Fruit fly (Drosophila melanogaster) whole organism, embryonic: ENCODE measurements around the gene Hr4.

ENCODE experiments used
- Aef1 ChIP-seq: fragments of 200-800 bp; sonication (Bioruptor generic); IDR thresholded peaks from 3 replicates; pipeline ENCODE4 v1.3.6; 2022; ENCODE audit warnings: missing biosample characterization, missing genetic modification characterization
- CG10267 ChIP-seq: fragments of 200-800 bp; sonication (Bioruptor generic); optimal IDR thresholded peaks from 2 replicates; lab custom pipeline; 2018; ENCODE audit warnings: missing biosample characterization, mild to moderate bottlenecking, missing genetic modification characterization, moderate library complexity
- CG10321 ChIP-seq: fragments of 200-800 bp; sonication (Bioruptor generic); IDR thresholded peaks from 2 replicates; pipeline ENCODE4 v1.3.6; 2022; ENCODE audit warnings: missing biosample characterization, missing genetic modification characterization
- CG12219 ChIP-seq: fragments of 200-800 bp; sonication (Bioruptor generic); optimal IDR thresholded peaks from 3 replicates; lab custom pipeline; 2018; ENCODE audit warnings: missing biosample characterization, mild to moderate bottlenecking, missing genetic modification characterization
- CG15479 ChIP-seq: fragments of 200-800 bp; sonication (Bioruptor generic); optimal IDR thresholded peaks from 3 replicates; lab custom pipeline; 2019; ENCODE audit warnings: missing biosample characterization, mild to moderate bottlenecking, missing genetic modification characterization, moderate library complexity
- CG16863 ChIP-seq: fragments of 200-800 bp; sonication (Bioruptor generic); optimal IDR thresholded peaks from 3 replicates; lab custom pipeline; 2016; ENCODE audit warnings: missing biosample characterization, missing genetic modification characterization
- CG17612 ChIP-seq: fragments of 200-800 bp; sonication (Bioruptor generic); IDR thresholded peaks from 2 replicates; pipeline ENCODE4 v1.3.6; 2022; ENCODE audit warnings: missing biosample characterization, missing genetic modification characterization
- CG2202 ChIP-seq: fragments of 200-800 bp; sonication (Bioruptor generic); optimal IDR thresholded peaks from 2 replicates; lab custom pipeline; 2018; ENCODE audit warnings: missing biosample characterization, mild to moderate bottlenecking, missing genetic modification characterization
- CG2678 ChIP-seq: fragments of 200-800 bp; sonication (Bioruptor generic); optimal IDR thresholded peaks from 3 replicates; lab custom pipeline; 2019; ENCODE audit warnings: missing biosample characterization, mild to moderate bottlenecking, missing genetic modification characterization, moderate library complexity
- CG30403 ChIP-seq: fragments of 200-800 bp; sonication (Bioruptor generic); optimal IDR thresholded peaks from 3 replicates; lab custom pipeline; 2016; ENCODE audit warnings: missing biosample characterization, missing genetic modification characterization
- CG32532 ChIP-seq: fragments of 200-800 bp; sonication (Bioruptor generic); IDR thresholded peaks from 2 replicates; pipeline ENCODE4 v1.3.6; 2022; ENCODE audit warnings: missing biosample characterization, missing genetic modification characterization
- CG3726 ChIP-seq: fragments of 200-800 bp; sonication (Bioruptor generic); IDR thresholded peaks from 3 replicates; pipeline ENCODE4, ENCODE4 v1.3.6; 2022; ENCODE audit warnings: missing biosample characterization, missing genetic modification characterization
- CG43689 ChIP-seq: fragments of 200-800 bp; sonication (Bioruptor generic); IDR thresholded peaks from 2 replicates; pipeline ENCODE4 v1.3.6; 2022; ENCODE audit warnings: missing biosample characterization, missing genetic modification characterization
- CG4617 ChIP-seq: fragments of 200-800 bp; sonication (Bioruptor generic); optimal IDR thresholded peaks from 3 replicates; lab custom pipeline; 2016; ENCODE audit warnings: missing biosample characterization, missing genetic modification characterization, borderline replicate concordance
- CG6654 ChIP-seq: fragments of 200-800 bp; sonication (Bioruptor generic); optimal IDR thresholded peaks from 2 replicates; lab custom pipeline; 2017; ENCODE audit warnings: missing biosample characterization, mild to moderate bottlenecking, missing genetic modification characterization
- CG7963 ChIP-seq: fragments of 200-800 bp; sonication (Bioruptor generic); IDR thresholded peaks from 3 replicates; pipeline ENCODE4 v1.3.6; 2022; ENCODE audit warnings: missing biosample characterization, missing genetic modification characterization; ENCODE audit not compliant: partially characterized antibody
- CG8765 ChIP-seq: fragments of 200-800 bp; sonication (Bioruptor generic); IDR thresholded peaks from 2 replicates; pipeline ENCODE4 v1.3.6; 2022; ENCODE audit warnings: missing biosample characterization, missing genetic modification characterization
- CG9437 ChIP-seq: fragments of 200-800 bp; sonication (Bioruptor generic); optimal IDR thresholded peaks from 2 replicates; lab custom pipeline; 2018; ENCODE audit warnings: missing biosample characterization, mild to moderate bottlenecking, missing genetic modification characterization
- CG9876 ChIP-seq: fragments of 200-800 bp; sonication (Bioruptor generic); optimal IDR thresholded peaks from 2 replicates; lab custom pipeline; 2016; ENCODE audit warnings: missing biosample characterization, missing genetic modification characterization
- CG9932 ChIP-seq: fragments of 200-800 bp; sonication (Bioruptor generic); IDR thresholded peaks from 2 replicates; pipeline ENCODE4 v1.3.6; 2022; ENCODE audit warnings: missing biosample characterization, missing genetic modification characterization
- CTCF ChIP-seq: fragments of 200-800 bp; sonication (Bioruptor generic); optimal IDR thresholded peaks from 2 replicates; lab custom pipeline; 2017; ENCODE audit warnings: missing biosample characterization, mild to moderate bottlenecking, missing genetic modification characterization, moderate library complexity
- CoRest ChIP-seq: fragments of 200-800 bp; sonication (Bioruptor generic); optimal IDR thresholded peaks from 3 replicates; lab custom pipeline; 2018; ENCODE audit warnings: missing biosample characterization, mild to moderate bottlenecking, missing genetic modification characterization, moderate library complexity
- Dbx ChIP-seq: fragments of 200-800 bp; sonication (Bioruptor generic); IDR thresholded peaks from 3 replicates; pipeline ENCODE4 v1.3.6; 2022; ENCODE audit warnings: missing biosample characterization, missing genetic modification characterization
- Dfd ChIP-seq, 2 experiments: fragments of >200 bp; optimal IDR thresholded peaks; 2 replicates each; lab custom pipeline; 2017; ENCODE audit warnings: missing biosample characterization in 2 of 2, missing genetic modification characterization in 2 of 2
- Doc2 ChIP-seq: fragments of 200-800 bp; sonication (Bioruptor generic); IDR thresholded peaks from 2 replicates; pipeline ENCODE4 v1.3.6; 2022; ENCODE audit warnings: missing biosample characterization, missing genetic modification characterization
- E2f1 ChIP-seq: fragments of 200-800 bp; sonication (Bioruptor generic); IDR thresholded peaks from 2 replicates; pipeline ENCODE4 v1.3.6; 2022; ENCODE audit warnings: missing biosample characterization, missing genetic modification characterization
- Ets97D ChIP-seq: fragments of 200-800 bp; sonication (Bioruptor generic); optimal IDR thresholded peaks from 3 replicates; lab custom pipeline; 2016; ENCODE audit warnings: missing biosample characterization, missing genetic modification characterization
- HHEX ChIP-seq: fragments of 200-800 bp; sonication (Bioruptor generic); optimal IDR thresholded peaks from 3 replicates; lab custom pipeline; 2017; ENCODE audit warnings: missing biosample characterization, mild to moderate bottlenecking, missing genetic modification characterization, missing genetic modification reagents
- HLH3B ChIP-seq: fragments of 200-800 bp; sonication (Bioruptor generic); IDR thresholded peaks from 2 replicates; pipeline ENCODE4 v1.3.6; 2022; ENCODE audit warnings: missing biosample characterization, missing genetic modification characterization
- Hsf ChIP-seq: fragments of 200-800 bp; sonication (Bioruptor generic); optimal IDR thresholded peaks from 3 replicates; lab custom pipeline; 2016; ENCODE audit warnings: missing biosample characterization, missing genetic modification characterization
- Pdp1 ChIP-seq, 2 experiments: fragments of 200-800 bp; sonication (Bioruptor generic); optimal IDR thresholded peaks; 3 replicates each; lab custom pipeline; 2016; ENCODE audit warnings: missing biosample characterization in 2 of 2, missing genetic modification characterization in 2 of 2, mild to moderate bottlenecking in 1 of 2, moderate library complexity in 1 of 2
- Sin3A ChIP-seq: fragments of >200 bp; optimal IDR thresholded peaks from 2 replicates; lab custom pipeline; 2018
- Sry-δ ChIP-seq: fragments of 200-800 bp; sonication (Bioruptor generic); optimal IDR thresholded peaks from 2 replicates; lab custom pipeline; 2016; ENCODE audit warnings: missing biosample characterization, missing genetic modification characterization
- Xbp1 ChIP-seq: fragments of 200-800 bp; sonication (Bioruptor generic); optimal IDR thresholded peaks from 3 replicates; lab custom pipeline; 2016; ENCODE audit warnings: missing biosample characterization, mild to moderate bottlenecking, missing genetic modification characterization
- cas ChIP-seq: fragments of 200-800 bp; sonication (Bioruptor generic); IDR thresholded peaks from 2 replicates; pipeline ENCODE4 v1.3.6; 2022; ENCODE audit warnings: missing biosample characterization, missing genetic modification characterization
- croc ChIP-seq: fragments of 200-800 bp; sonication (Bioruptor generic); conservative IDR thresholded peaks from 3 replicates; pipeline ENCODE4 v1.3.6; 2022; ENCODE audit warnings: missing biosample characterization, missing genetic modification characterization
- da ChIP-seq: fragments of 200-800 bp; sonication (Bioruptor generic); optimal IDR thresholded peaks from 2 replicates; lab custom pipeline; 2016; ENCODE audit warnings: missing biosample characterization, missing genetic modification characterization
- dmrt99B ChIP-seq: fragments of 200-800 bp; sonication (Bioruptor generic); optimal IDR thresholded peaks from 2 replicates; lab custom pipeline; 2018; ENCODE audit warnings: missing biosample characterization, mild to moderate bottlenecking, missing genetic modification characterization, moderate library complexity
- eve ChIP-seq, 2 experiments: fragments of >200 bp; optimal IDR thresholded peaks; 2 replicates each; lab custom pipeline; 2017; ENCODE audit warnings: missing biosample characterization in 2 of 2, missing genetic modification characterization in 2 of 2
- fd96Cb ChIP-seq: fragments of 200-800 bp; sonication (Bioruptor generic); optimal IDR thresholded peaks from 2 replicates; lab custom pipeline; 2018; ENCODE audit warnings: missing biosample characterization, mild to moderate bottlenecking, missing genetic modification characterization, moderate library complexity
- fu2 ChIP-seq: fragments of 200-800 bp; sonication (Bioruptor generic); optimal IDR thresholded peaks from 2 replicates; lab custom pipeline; 2016; ENCODE audit warnings: missing biosample characterization, missing genetic modification characterization
- h ChIP-seq: fragments of >200 bp; optimal IDR thresholded peaks from 2 replicates; lab custom pipeline; 2017
- maf-S ChIP-seq: fragments of 200-800 bp; sonication (Bioruptor generic); optimal IDR thresholded peaks from 2 replicates; lab custom pipeline; 2016; ENCODE audit warnings: missing biosample characterization, missing genetic modification characterization
- mirr ChIP-seq: fragments of 200-800 bp; sonication (Bioruptor generic); optimal IDR thresholded peaks from 3 replicates; lab custom pipeline; 2018; ENCODE audit warnings: missing biosample characterization, mild to moderate bottlenecking, missing genetic modification characterization
- phol ChIP-seq: fragments of 200-800 bp; sonication (Bioruptor generic); optimal IDR thresholded peaks from 3 replicates; lab custom pipeline; 2018; ENCODE audit warnings: missing biosample characterization, mild to moderate bottlenecking, missing genetic modification characterization, moderate library complexity
- psq ChIP-seq: fragments of 200-800 bp; sonication (Bioruptor generic); optimal IDR thresholded peaks from 2 replicates; lab custom pipeline; 2017; ENCODE audit warnings: missing biosample characterization, missing genetic modification characterization
- sug ChIP-seq: fragments of 200-800 bp; optimal IDR thresholded peaks from 2 replicates; lab custom pipeline; 2019; ENCODE audit warnings: missing biosample characterization, mild to moderate bottlenecking, missing genetic modification characterization, moderate library complexity
- tup ChIP-seq: fragments of 200-800 bp; sonication (Bioruptor generic); optimal IDR thresholded peaks from 2 replicates; lab custom pipeline; 2016; ENCODE audit warnings: missing biosample characterization, mild to moderate bottlenecking, missing genetic modification characterization, moderate library complexity
- tx ChIP-seq: fragments of 200-800 bp; sonication (Bioruptor generic); optimal IDR thresholded peaks from 2 replicates; lab custom pipeline; 2016; ENCODE audit warnings: missing biosample characterization, missing genetic modification characterization
- unpg ChIP-seq: fragments of 200-800 bp; sonication (Bioruptor generic); optimal IDR thresholded peaks from 3 replicates; lab custom pipeline; 2018; ENCODE audit warnings: missing biosample characterization, mild to moderate bottlenecking, missing genetic modification characterization, moderate library complexity
- zen ChIP-seq: fragments of 200-800 bp; sonication (Bioruptor generic); optimal IDR thresholded peaks from 3 replicates; lab custom pipeline; 2018; ENCODE audit warnings: missing biosample characterization, mild to moderate bottlenecking, missing genetic modification characterization, moderate library complexity

The Hr4 gene

dm6 chrX:2041312-2041918 lies 99.7 kb downstream of the Hr4 start, which contains the start of gene CG4313 (continued):
- TF ChIP-seq phol (tag; lab: Kevin White, UChicago) (peak; percentile 82), CG16863 (GFP tag; lab: Kevin White, UChicago) (peak; percentile 55), eve (GFP tag; optimal IDR thresholded peaks at IDR 0.05; lab: Kevin White, UChicago) (no peak), CG9876 (GFP tag; lab: Kevin White, UChicago) (peak; percentile 33), zen (tag; lab: Kevin White, UChicago) (peak; percentile 41), mirr (GFP tag; lab: Kevin White, UChicago) (peak; percentile 45), Aef1 (GFP tag; lab: Robert Waterston, UW) (peak; percentile 61), cas (GFP tag; lab: Robert Waterston, UW) (0 out of 2 replicates have a peak, but pooled peaks have one; percentile 47), fu2 (peak; percentile 34), Sry-δ (peak; percentile 88), Dfd (GFP tag; optimal IDR thresholded peaks at IDR 0.05; lab: Kevin White, UChicago) (no peak), sug (tag; lab: Kevin White, UChicago) (peak; percentile 76), Ets97D (GFP tag; lab: Kevin White, UChicago) (peak; percentile 42), CG32532 (GFP tag; lab: Robert Waterston, UW) (peak; percentile 77), maf-S (GFP tag; lab: Kevin White, UChicago) (peak; percentile 69), CG10267 (peak; percentile 57), CG15479 (GFP tag; lab: Kevin White, UChicago) (no peak), Hsf (peak; percentile 69), CG2678 (tag; lab: Kevin White, UChicago) (peak; percentile 78), CTCF (GFP tag; lab: Kevin White, UChicago) (no peak), CG17612 (GFP tag; lab: Robert Waterston, UW) (no peak), CG8765 (GFP tag; lab: Robert Waterston, UW) (peak; percentile 46; the same call in 1 of the 2 replicates), CG7963 (GFP tag; lab: Robert Waterston, UW) (peak; percentile 60; the same call in 2 of the 3 replicates), CG12219 (GFP tag; lab: Kevin White, UChicago) (peak; percentile 41), da (peak; percentile 20), Sin3A (lab: Kevin White, UChicago) (peak; percentile 75), HLH3B (GFP tag; lab: Robert Waterston, UW) (peak; percentile 27; the same call in 1 of the 2 replicates), CG6654 (GFP tag; lab: Kevin White, UChicago) (peak; percentile 4), dmrt99B (tag; lab: Kevin White, UChicago) (peak; percentile 52), croc (GFP tag; lab: Robert Waterston, UW) (peak; percentile 56; the same call in 1 of the 3 replicates), CG4617 (GFP tag; lab: Kevin White, UChicago) (peak; percentile 25), CG3726 (GFP tag; lab: Robert Waterston, UW) (0 out of 3 replicates have a peak, but pooled peaks have one; percentile 33), fd96Cb (tag; lab: Kevin White, UChicago) (peak; percentile 62), CG9437 (GFP tag; lab: Kevin White, UChicago) (peak; percentile 57), CG43689 (no peak), CoRest (peak; percentile 76), Dbx (GFP tag; lab: Robert Waterston, UW) (peak; percentile 82), Pdp1 (GFP tag; optimal IDR thresholded peaks at IDR 0.05; lab: Kevin White, UChicago) (peak; percentile 71 to 79), h (no peak), Doc2 (GFP tag; lab: Robert Waterston, UW) (no peak), tup (GFP tag; lab: Kevin White, UChicago) (peak; percentile 32), CG2202 (tag; lab: Kevin White, UChicago) (no peak), unpg (GFP tag; lab: Kevin White, UChicago) (peak; percentile 57), psq (no peak), tx (GFP tag; lab: Kevin White, UChicago) (peak; percentile 44), CG9932 (peak; percentile 87), CG30403 (peak; percentile 81), E2f1 (GFP tag; lab: Robert Waterston, UW) (peak; percentile 71), Xbp1 (GFP tag; lab: Kevin White, UChicago) (peak; percentile 77), HHEX (GFP tag; lab: Kevin White, UChicago) (peak; percentile 52), CG10321 (GFP tag; lab: Robert Waterston, UW) (no peak)
